Fruit fly (Drosophila melanogaster): ENCODE results near the gene CG4576.

The CG4576 gene

dm6 chr3R:15810369-15810768 is 15.2 kb upstream of the CG4576 start:
- TF ChIP-seq CG32121 (GFP tag; IDR thresholded peaks at IDR 0.05), result no peak
- peak; percentile 33 for TF ChIP-seq CG13204 (GFP tag; optimal IDR thresholded peaks at IDR 0.05)

dm6 chr3R:15814150-15814549 is 11.4 kb upstream of the CG4576 start:
- TF ChIP-seq D1 (tag; optimal IDR thresholded peaks at IDR 0.05), result no peak
- no peak for TF ChIP-seq CG32121 (GFP tag; IDR thresholded peaks at IDR 0.05)
- no peak for TF ChIP-seq CG4496 (GFP tag; IDR thresholded peaks at IDR 0.05)
- TF ChIP-seq Snoo (tag; optimal IDR thresholded peaks at IDR 0.05), result no peak
- TF ChIP-seq Pif1B (GFP tag; optimal IDR thresholded peaks at IDR 0.05), result no peak
- no peak for TF ChIP-seq Ets98B (GFP tag; IDR thresholded peaks at IDR 0.05)
- TF ChIP-seq CG14655 (GFP tag; optimal IDR thresholded peaks at IDR 0.05), result no peak

DNA sequence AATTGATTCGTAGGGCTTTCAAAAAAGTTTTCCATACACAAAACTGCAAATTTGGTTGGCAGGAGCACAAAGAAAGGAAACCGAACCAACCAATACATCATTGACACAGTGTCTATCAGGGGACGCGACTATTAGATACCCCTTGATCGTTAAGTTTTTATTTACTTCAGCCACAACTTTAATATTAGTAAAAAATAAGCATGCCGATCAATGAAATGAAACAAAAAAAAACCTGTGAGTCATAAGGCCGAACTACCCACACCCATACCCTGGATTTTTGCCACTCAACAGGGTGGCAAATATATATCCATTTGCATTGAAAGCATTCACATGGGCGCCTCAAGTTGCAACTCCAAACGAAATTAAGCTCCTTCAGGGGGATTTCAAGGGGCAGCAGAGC is 9.3 kb upstream of the CG4576 start:
- TF ChIP-seq CG17806 (tag; optimal IDR thresholded peaks at IDR 0.05) (peak; percentile 23), Pif1A (GFP tag; optimal IDR thresholded peaks at IDR 0.05) (peak; percentile 42), rn (GFP tag; IDR thresholded peaks at IDR 0.05) (no peak), CG15710 (tag; optimal IDR thresholded peaks at IDR 0.05) (no peak), CG32121 (GFP tag; IDR thresholded peaks at IDR 0.05) (peak; percentile 38; the same call in 1 of the 2 replicates), CG14655 (GFP tag; optimal IDR thresholded peaks at IDR 0.05) (no peak), CG8301 (tag; optimal IDR thresholded peaks at IDR 0.05) (no peak), CG10348 (GFP tag; IDR thresholded peaks at IDR 0.05) (no peak), gl (tag; optimal IDR thresholded peaks at IDR 0.05) (no peak), CG34367 (tag; optimal IDR thresholded peaks at IDR 0.05) (no peak), CG12605 (GFP tag; IDR thresholded peaks at IDR 0.05) (no peak), Snoo (tag; optimal IDR thresholded peaks at IDR 0.05) (no peak), CG13204 (GFP tag; optimal IDR thresholded peaks at IDR 0.05) (no peak), fd96Ca (GFP tag; IDR thresholded peaks at IDR 0.05) (peak; percentile 54; the same call in 1 of the 3 replicates), Pif1B (GFP tag; optimal IDR thresholded peaks at IDR 0.05) (peak; percentile 5), CG9948 (tag; optimal IDR thresholded peaks at IDR 0.05) (peak; percentile 19), CG8159 (tag; optimal IDR thresholded peaks at IDR 0.05) (no peak), EcR (GFP tag; optimal IDR thresholded peaks at IDR 0.05) (no peak), D1 (tag; optimal IDR thresholded peaks at IDR 0.05) (no peak), CG4496 (GFP tag; IDR thresholded peaks at IDR 0.05) (peak; percentile 72; the same call in 2 of the 3 replicates), Ets98B (GFP tag; IDR thresholded peaks at IDR 0.05) (peak; percentile 64)

DNA sequence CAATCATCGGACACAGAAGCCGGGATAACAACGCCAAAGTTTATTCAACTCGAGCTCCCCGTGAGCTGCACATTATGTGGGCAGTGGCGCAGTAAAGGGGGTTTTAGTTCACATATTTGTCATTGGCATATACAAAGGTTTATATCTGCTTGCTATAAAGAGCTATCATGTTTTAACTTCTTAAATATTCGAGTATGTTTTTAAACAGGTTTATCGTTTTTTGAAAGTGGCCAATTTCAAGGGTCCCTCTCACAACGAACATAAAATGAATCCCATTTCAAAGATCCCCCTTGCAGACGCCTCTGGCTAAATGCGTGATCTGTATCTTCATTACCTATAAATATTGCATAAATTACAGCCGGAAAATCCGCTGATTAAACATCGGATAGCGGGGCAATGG is 2.0 kb downstream of the CG4576 start:
- TF ChIP-seq CG8159 (tag; optimal IDR thresholded peaks at IDR 0.05) (peak; percentile 86), CG15710 (tag; optimal IDR thresholded peaks at IDR 0.05) (peak; percentile 88), CG13204 (GFP tag; optimal IDR thresholded peaks at IDR 0.05) (peak; percentile 79), Ets98B (GFP tag; IDR thresholded peaks at IDR 0.05) (peak; percentile 23; the same call in 1 of the 2 replicates), D1 (tag; optimal IDR thresholded peaks at IDR 0.05) (peak; percentile 61), gl (tag; optimal IDR thresholded peaks at IDR 0.05) (peak; percentile 64), Pif1A (GFP tag; optimal IDR thresholded peaks at IDR 0.05) (no peak), rn (GFP tag; IDR thresholded peaks at IDR 0.05) (no peak), CG34367 (tag; optimal IDR thresholded peaks at IDR 0.05) (peak; percentile 78), EcR (GFP tag; optimal IDR thresholded peaks at IDR 0.05) (peak; percentile 94), Snoo (tag; optimal IDR thresholded peaks at IDR 0.05) (peak; percentile 39), CG4496 (GFP tag; IDR thresholded peaks at IDR 0.05) (peak; percentile 51; the same call in 1 of the 3 replicates), CG12605 (GFP tag; IDR thresholded peaks at IDR 0.05) (0 out of 2 replicates have a peak, but pooled peaks have one; percentile 37), CG10348 (GFP tag; IDR thresholded peaks at IDR 0.05) (no peak), CG17806 (tag; optimal IDR thresholded peaks at IDR 0.05) (peak; percentile 76), CG9948 (tag; optimal IDR thresholded peaks at IDR 0.05) (peak; percentile 80), Pif1B (GFP tag; optimal IDR thresholded peaks at IDR 0.05) (peak; percentile 66), CG32121 (GFP tag; IDR thresholded peaks at IDR 0.05) (no peak), fd96Ca (GFP tag; IDR thresholded peaks at IDR 0.05) (0 out of 3 replicates have a peak, but pooled peaks have one; percentile 36)

DNA sequence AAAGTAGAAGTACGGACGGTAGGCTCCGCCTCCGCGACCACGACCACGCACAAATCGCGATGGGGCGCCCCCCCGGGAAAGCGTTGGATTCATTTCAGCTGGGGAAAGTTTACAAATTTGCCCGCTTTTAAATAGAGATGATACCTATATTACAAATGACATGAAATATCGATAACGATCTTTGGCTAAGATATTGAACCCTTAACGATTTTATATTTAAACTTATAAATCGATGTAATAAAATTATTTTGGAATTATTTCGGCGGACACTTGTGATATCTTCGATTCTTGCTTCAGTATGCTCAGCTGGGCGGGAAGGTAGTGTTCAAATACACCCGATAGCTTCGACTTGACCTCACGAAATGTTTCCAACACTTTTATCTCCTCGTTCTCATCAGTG is 7.0 kb downstream of the CG4576 start, which contains the start of gene rec:
Gene rec (minus strand): TSS at position 108 of the 400 bp plus-strand sequence.
- no peak for TF ChIP-seq rn (GFP tag; IDR thresholded peaks at IDR 0.05)
- TF ChIP-seq EcR (GFP tag; optimal IDR thresholded peaks at IDR 0.05), result no peak

DNA sequence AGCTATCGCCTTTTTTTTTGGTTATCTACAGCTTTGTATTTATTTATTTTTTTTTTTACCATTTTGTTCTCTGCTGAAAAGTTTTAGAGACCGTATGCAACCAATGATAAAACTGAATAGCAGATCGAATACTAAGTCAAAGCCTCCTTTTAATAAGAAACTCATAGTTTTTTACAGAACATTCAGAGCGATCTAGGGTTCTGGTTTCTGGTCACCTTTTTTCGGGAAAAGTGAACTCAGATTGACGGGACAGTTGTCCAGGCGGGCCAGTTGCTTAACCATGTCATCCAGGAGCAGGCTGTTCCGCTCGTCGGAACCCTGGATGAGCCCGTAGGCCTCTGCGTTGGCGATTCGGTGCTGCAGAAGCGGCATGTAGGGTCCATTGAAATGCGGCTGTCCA is 7.8 kb downstream of the CG4576 start, which contains the start of gene CG43318:
Gene CG43318 (minus strand): TSS at position 101 of the 400 bp plus-strand sequence.
- TF ChIP-seq CG17806 (tag; optimal IDR thresholded peaks at IDR 0.05), result no peak
- TF ChIP-seq CG14655 (GFP tag; optimal IDR thresholded peaks at IDR 0.05), result no peak
- no peak for TF ChIP-seq Pif1B (GFP tag; optimal IDR thresholded peaks at IDR 0.05)

dm6 chr3R:15834375-15835031 is 9.0 kb downstream of the CG4576 start, which contains the start of the genes CG43317 and Arpc3A:
TSS of gene CG43317 (minus strand) at chr3R:15834425.
TSS of gene Arpc3A (plus strand) at chr3R:15834648.
- TF ChIP-seq CG9948 (tag; optimal IDR thresholded peaks at IDR 0.05), result no peak
- TF ChIP-seq fd96Ca (GFP tag; IDR thresholded peaks at IDR 0.05), result no peak
- TF ChIP-seq CG8301 (tag; optimal IDR thresholded peaks at IDR 0.05), result no peak
- no peak for TF ChIP-seq Snoo (tag; optimal IDR thresholded peaks at IDR 0.05)
- TF ChIP-seq Pif1A (GFP tag; optimal IDR thresholded peaks at IDR 0.05), result no peak
- TF ChIP-seq CG17806 (tag; optimal IDR thresholded peaks at IDR 0.05), result no peak
- TF ChIP-seq Ets98B (GFP tag; IDR thresholded peaks at IDR 0.05), result no peak
- TF ChIP-seq CG32121 (GFP tag; IDR thresholded peaks at IDR 0.05), result no peak
- TF ChIP-seq CG13204 (GFP tag; optimal IDR thresholded peaks at IDR 0.05), result no peak
- no peak for TF ChIP-seq CG34367 (tag; optimal IDR thresholded peaks at IDR 0.05)
- TF ChIP-seq CG4496 (GFP tag; IDR thresholded peaks at IDR 0.05), result no peak
- no peak for TF ChIP-seq CG10348 (GFP tag; IDR thresholded peaks at IDR 0.05)
- TF ChIP-seq gl (tag; optimal IDR thresholded peaks at IDR 0.05), result no peak
- TF ChIP-seq D1 (tag; optimal IDR thresholded peaks at IDR 0.05), result no peak
- TF ChIP-seq EcR (GFP tag; optimal IDR thresholded peaks at IDR 0.05), result no peak

Measured in whole organism, pupa.